Worm (Caenorhabditis elegans) whole organism, L1 larva: ENCODE results near the gene tba-4.
"Not testable (repeated sequence)": the region's sequence is repeated elsewhere in the genome, so short reads cannot be mapped to it uniquely, and the experiment has no call there.

Experiments used
- C16A3.4 ChIP-seq: fragments of 150-350 bp; optimal IDR thresholded peaks from 2 replicates; lab custom pipeline; 2014; ENCODE audit warnings: missing biosample characterization, missing genetic modification characterization
- F16B12.6 ChIP-seq: fragments of 150-350 bp; optimal IDR thresholded peaks from 2 replicates; lab custom pipeline; 2014; ENCODE audit warnings: missing biosample characterization, missing genetic modification characterization
- aha-1 ChIP-seq: fragments of 150-350 bp; optimal IDR thresholded peaks from 2 replicates; lab custom pipeline; 2014; ENCODE audit warnings: missing biosample characterization, missing genetic modification characterization
- ama-1 ChIP-seq: fragments of 150-350 bp; optimal IDR thresholded peaks from 2 replicates; lab custom pipeline; 2014
- blmp-1 ChIP-seq: fragments of 150-350 bp; optimal IDR thresholded peaks from 2 replicates; lab custom pipeline; 2014; ENCODE audit warnings: missing biosample characterization, missing genetic modification characterization
- ceh-8 ChIP-seq: fragments of 200-800 bp; sonication (Bioruptor generic); optimal IDR thresholded peaks from 2 replicates; lab custom pipeline; 2018; ENCODE audit warnings: mild to moderate bottlenecking, missing genetic modification characterization, moderate library complexity, missing compliant biosample characterization
- ceh-82 ChIP-seq, 3 experiments: fragments of 150-350 bp in 1 of 3; sonication (generic microtip) in 2 of 3; optimal IDR thresholded peaks; 2 replicates each; lab custom pipeline; 2014 to 2017; ENCODE audit warnings: missing biosample characterization in 3 of 3, missing genetic modification characterization in 3 of 3
- ceh-88 ChIP-seq: fragments of 200-800 bp; sonication (Bioruptor generic); IDR thresholded peaks from 2 replicates; pipeline ENCODE4 v1.3.6; 2022; ENCODE audit warnings: missing genetic modification characterization, missing compliant biosample characterization
- ceh-90 ChIP-seq: sonication (generic microtip); optimal IDR thresholded peaks from 2 replicates; lab custom pipeline; 2016; ENCODE audit warnings: missing genetic modification characterization, missing compliant biosample characterization
- ces-1 ChIP-seq: fragments of 150-350 bp; optimal IDR thresholded peaks from 2 replicates; lab custom pipeline; 2014; ENCODE audit warnings: missing biosample characterization, missing genetic modification reagents, missing genetic modification characterization
- dpl-1 ChIP-seq, 3 experiments: fragments of 150-350 bp in 2 of 3; sonication (generic microtip) in 1 of 3; optimal IDR thresholded peaks; 2 replicates each; lab custom pipeline; 2014 to 2017; ENCODE audit warnings: missing biosample characterization in 3 of 3, missing genetic modification characterization in 3 of 3, missing genetic modification reagents in 3 of 3
- efl-1 ChIP-seq, 4 experiments: fragments of 150-350 bp; optimal IDR thresholded peaks in 3 of 4; peaks in 1 of 4; 1 replicate in 1 of 4; 2 replicates in 3 of 4; lab custom pipeline; 2014; ENCODE audit warnings: missing biosample characterization in 2 of 4, missing genetic modification characterization in 2 of 4, missing genetic modification reagents in 2 of 4
- egl-27 ChIP-seq, 2 experiments: fragments of 150-350 bp in 1 of 2; sonication (generic microtip); optimal IDR thresholded peaks; 3 replicates each; lab custom pipeline; 2017 to 2018; ENCODE audit warnings: missing biosample characterization in 2 of 2, missing genetic modification characterization in 2 of 2, missing genetic modification reagents in 2 of 2
- elt-3 ChIP-seq, 6 experiments: fragments of 150-350 bp in 1 of 6; sonication (generic microtip); optimal IDR thresholded peaks; 2 replicates each; lab custom pipeline; 2017 to 2018; ENCODE audit warnings: missing biosample characterization in 6 of 6, missing genetic modification characterization in 6 of 6, inconsistent platforms in 1 of 6
- fkh-10 ChIP-seq: sonication (generic microtip); optimal IDR thresholded peaks from 2 replicates; lab custom pipeline; 2017; ENCODE audit warnings: missing biosample characterization, missing genetic modification reagents, missing genetic modification characterization
- fos-1 ChIP-seq: fragments of 150-350 bp; optimal IDR thresholded peaks from 2 replicates; lab custom pipeline; 2014; ENCODE audit warnings: missing biosample characterization, missing genetic modification characterization
- hlh-17 ChIP-seq: fragments of 200-800 bp; sonication (Bioruptor generic); optimal IDR thresholded peaks from 2 replicates; lab custom pipeline; 2018; ENCODE audit warnings: missing genetic modification characterization, mild to moderate bottlenecking, missing compliant biosample characterization, moderate library complexity, borderline replicate concordance
- hlh-4 ChIP-seq: sonication (generic microtip); optimal IDR thresholded peaks from 2 replicates; lab custom pipeline; 2016; ENCODE audit warnings: mild to moderate bottlenecking, missing genetic modification characterization, missing compliant biosample characterization
- hpl-2 ChIP-seq: fragments of 150-350 bp; optimal IDR thresholded peaks from 2 replicates; lab custom pipeline; 2014; ENCODE audit warnings: missing biosample characterization, missing genetic modification reagents, missing genetic modification characterization
- jun-1 ChIP-seq: fragments of 150-350 bp; optimal IDR thresholded peaks from 2 replicates; lab custom pipeline; 2014; ENCODE audit warnings: missing biosample characterization, missing genetic modification reagents, missing genetic modification characterization
- lin-13 ChIP-seq: fragments of 150-350 bp; optimal IDR thresholded peaks from 2 replicates; lab custom pipeline; 2014; ENCODE audit warnings: missing biosample characterization, missing genetic modification reagents, missing genetic modification characterization
- lin-39 ChIP-seq: fragments of 150-350 bp; optimal IDR thresholded peaks from 2 replicates; lab custom pipeline; 2014; ENCODE audit warnings: missing biosample characterization, missing genetic modification reagents, missing genetic modification characterization
- lsy-2 ChIP-seq, 2 experiments: fragments of 150-350 bp; optimal IDR thresholded peaks; 2 replicates each; lab custom pipeline; 2014; ENCODE audit warnings: missing biosample characterization in 2 of 2, missing genetic modification characterization in 2 of 2
- mdl-1 ChIP-seq, 2 experiments: fragments of 150-350 bp; optimal IDR thresholded peaks; 2 replicates each; lab custom pipeline; 2014 to 2017; ENCODE audit warnings: missing biosample characterization in 2 of 2, missing genetic modification characterization in 2 of 2, inconsistent platforms in 1 of 2
- mef-2 ChIP-seq: fragments of 150-350 bp; optimal IDR thresholded peaks from 2 replicates; lab custom pipeline; 2014; ENCODE audit warnings: missing biosample characterization, missing genetic modification characterization
- mep-1 ChIP-seq: fragments of 150-350 bp; optimal IDR thresholded peaks from 2 replicates; lab custom pipeline; 2014; ENCODE audit warnings: missing biosample characterization, missing genetic modification characterization
- nhr-19 ChIP-seq: fragments of 200-800 bp; sonication (Bioruptor generic); conservative IDR thresholded peaks from 2 replicates; pipeline ENCODE4 v1.3.6; 2022; ENCODE audit warnings: missing genetic modification characterization, missing compliant biosample characterization
- nhr-20 ChIP-seq: sonication (generic microtip); optimal IDR thresholded peaks from 2 replicates; lab custom pipeline; 2016; ENCODE audit warnings: mild to moderate bottlenecking, missing genetic modification characterization, missing compliant biosample characterization
- nhr-237 ChIP-seq: fragments of 150-350 bp; optimal IDR thresholded peaks from 2 replicates; lab custom pipeline; 2014; ENCODE audit warnings: missing biosample characterization, missing genetic modification characterization
- nhr-71 ChIP-seq: sonication (generic microtip); optimal IDR thresholded peaks from 2 replicates; lab custom pipeline; 2016; ENCODE audit warnings: mild to moderate bottlenecking, missing genetic modification characterization, moderate library complexity, missing compliant biosample characterization
- nhr-84 ChIP-seq: sonication (generic microtip); optimal IDR thresholded peaks from 2 replicates; lab custom pipeline; 2017; ENCODE audit warnings: missing biosample characterization, missing genetic modification characterization
- nhr-85 ChIP-seq: sonication (generic microtip); peaks from one replicate; lab custom pipeline; 2016; ENCODE audit warnings: missing genetic modification characterization, inconsistent platforms, missing compliant biosample characterization
- pag-3 ChIP-seq: sonication (generic microtip); optimal IDR thresholded peaks from 2 replicates; lab custom pipeline; 2017; ENCODE audit warnings: missing genetic modification characterization, mild to moderate bottlenecking, missing compliant biosample characterization, antibody characterized with exemption, borderline replicate concordance; ENCODE audit not compliant: insufficient read depth
- pax-3 ChIP-seq: fragments of 200-800 bp; sonication (Bioruptor generic); optimal IDR thresholded peaks from 2 replicates; lab custom pipeline; 2018; ENCODE audit warnings: mild to moderate bottlenecking, missing genetic modification characterization, moderate library complexity, missing compliant biosample characterization
- pqm-1 ChIP-seq: sonication (generic microtip); optimal IDR thresholded peaks from 3 replicates; lab custom pipeline; 2017; ENCODE audit warnings: missing biosample characterization, missing genetic modification characterization
- rnt-1 ChIP-seq: sonication (generic microtip); optimal IDR thresholded peaks from 2 replicates; lab custom pipeline; 2016; ENCODE audit warnings: mild to moderate bottlenecking, missing genetic modification characterization, moderate library complexity, missing compliant biosample characterization
- snpc-4 ChIP-seq: fragments of 150-350 bp; optimal IDR thresholded peaks from 2 replicates; lab custom pipeline; 2014; ENCODE audit warnings: missing biosample characterization, missing genetic modification characterization
- snu-23 ChIP-seq: sonication (generic microtip); optimal IDR thresholded peaks from 2 replicates; lab custom pipeline; 2016; ENCODE audit warnings: missing genetic modification characterization, missing compliant biosample characterization
- sox-4 ChIP-seq: sonication (generic microtip); optimal IDR thresholded peaks from 2 replicates; lab custom pipeline; 2016; ENCODE audit warnings: missing genetic modification characterization, missing compliant biosample characterization
- sptf-1 ChIP-seq: fragments of 150-350 bp; optimal IDR thresholded peaks from 2 replicates; lab custom pipeline; 2014; ENCODE audit warnings: missing biosample characterization, missing genetic modification characterization
- tlp-1 ChIP-seq: fragments of 150-350 bp; optimal IDR thresholded peaks from 2 replicates; lab custom pipeline; 2014; ENCODE audit warnings: missing biosample characterization, missing genetic modification characterization
- unc-130 ChIP-seq: fragments of 150-350 bp; optimal IDR thresholded peaks from 2 replicates; lab custom pipeline; 2017; ENCODE audit warnings: missing biosample characterization, missing genetic modification characterization, inconsistent platforms
- unc-30 ChIP-seq: sonication (generic microtip); optimal IDR thresholded peaks from 2 replicates; lab custom pipeline; 2017; ENCODE audit warnings: missing biosample characterization, missing genetic modification characterization
- xbp-1 ChIP-seq: sonication (generic microtip); optimal IDR thresholded peaks from 2 replicates; lab custom pipeline; 2016; ENCODE audit warnings: missing genetic modification characterization, missing compliant biosample characterization
- ztf-4 ChIP-seq: fragments of 150-350 bp; optimal IDR thresholded peaks from 2 replicates; lab custom pipeline; 2014; ENCODE audit warnings: missing biosample characterization, missing genetic modification characterization

The tba-4 gene

ce11 chrII:10917174-10917573 lies 1.3 kb upstream of the tba-4 start, which contains the start of gene F44F4.10:
Gene F44F4.10, minus strand, starts transcription at chrII:10917274.
- TF ChIP-seq mef-2, result no peak
- TF ChIP-seq nhr-19 (GFP tag; lab: Robert Waterston, UW), result no peak
- no peak for TF ChIP-seq sox-4 (tag; lab: Kevin White, UChicago)
- TF ChIP-seq nhr-20, result no peak
- no peak for TF ChIP-seq ama-1 (lab: Kevin White, UChicago)
- no peak for TF ChIP-seq tlp-1 (tag; lab: Kevin White, UChicago)
- TF ChIP-seq xbp-1 (tag; lab: Kevin White, UChicago), result no peak
- TF ChIP-seq pax-3 (tag; lab: Kevin White, UChicago), result no peak
- TF ChIP-seq hpl-2 (GFP tag; lab: Kevin White, UChicago), result no peak

- not testable (repeated sequence) for TF ChIP-seq nhr-19 (GFP tag; lab: Robert Waterston, UW); nhr-71 (tag; lab: Kevin White, UChicago); jun-1 (tag; lab: Kevin White, UChicago)
- TF ChIP-seq, all 84 proteins: peak for 0; not testable (repeated sequence) for 84
These were observed 4.4 kb downstream of the tba-4 start, which contains the start of gene Y19D2B.1 for ce11 chrII:10922874-10923273. Gene Y19D2B.1, minus strand, starts transcription at chrII:10922974.

- TF ChIP-seq nhr-19 (GFP tag; lab: Robert Waterston, UW) (no peak), pax-3 (tag; lab: Kevin White, UChicago) (no peak), hlh-4 (tag; lab: Kevin White, UChicago) (no peak), snpc-4 (no peak), elt-3 (tag; optimal IDR thresholded peaks at IDR 0.05; lab: Kevin White, UChicago) (no peak), nhr-20 (no peak), rnt-1 (tag; lab: Kevin White, UChicago) (no peak), unc-130 (tag; lab: Kevin White, UChicago) (no peak)
- TF ChIP-seq, all 84 proteins: peak for 0
These were observed 5.4 kb downstream of the tba-4 start, which contains the start of gene Y19D2B.2 for ce11 chrII:10923948-10924347. Gene Y19D2B.2, plus strand, starts transcription at chrII:10924248.

- TF ChIP-seq blmp-1, result peak; percentile 8
- TF ChIP-seq ceh-90, result no peak
- no peak for TF ChIP-seq rnt-1 (tag; lab: Kevin White, UChicago)
- no peak for TF ChIP-seq lsy-2 (tag; optimal IDR thresholded peaks at IDR 0.05; lab: Kevin White, UChicago)
- TF ChIP-seq lin-13 (GFP tag; lab: Kevin White, UChicago), result no peak
- TF ChIP-seq unc-30 (tag; lab: Kevin White, UChicago), result no peak
- TF ChIP-seq ztf-4, result no peak
- TF ChIP-seq tlp-1 (tag; lab: Kevin White, UChicago), result no peak
- TF ChIP-seq aha-1, result no peak
- TF ChIP-seq F16B12.6 (tag; lab: Kevin White, UChicago), result no peak
- TF ChIP-seq efl-1 (optimal IDR thresholded peaks at IDR 0.05; lab: Kevin White, UChicago), result no peak
- no peak for TF ChIP-seq efl-1 (GFP tag; optimal IDR thresholded peaks at IDR 0.05 in 1 of 2; lab: Kevin White, UChicago)
- TF ChIP-seq fkh-10 (GFP tag; lab: Kevin White, UChicago), result no peak
- no peak for TF ChIP-seq ces-1
- no peak for TF ChIP-seq mdl-1 (tag; optimal IDR thresholded peaks at IDR 0.05; lab: Kevin White, UChicago)
- TF ChIP-seq ceh-82 (tag; optimal IDR thresholded peaks at IDR 0.05; lab: Kevin White, UChicago), result no peak
- no peak for TF ChIP-seq sptf-1 (tag; lab: Kevin White, UChicago)
- TF ChIP-seq ceh-8 (GFP tag; lab: Kevin White, UChicago), result no peak
- no peak for TF ChIP-seq egl-27 (tag; optimal IDR thresholded peaks at IDR 0.05; lab: Kevin White, UChicago)
- peak; percentile 45 for TF ChIP-seq nhr-20
- no peak for TF ChIP-seq fos-1 (tag; lab: Kevin White, UChicago)
- no peak for TF ChIP-seq hlh-17
- TF ChIP-seq nhr-85, result no peak
- no peak for TF ChIP-seq nhr-237
- no peak for TF ChIP-seq dpl-1 (GFP tag; optimal IDR thresholded peaks at IDR 0.05; lab: Kevin White, UChicago)
- peak; percentile 8 for TF ChIP-seq snu-23 (GFP tag; lab: Kevin White, UChicago)
- no peak for TF ChIP-seq mef-2
- no peak for TF ChIP-seq ceh-88 (GFP tag; lab: Robert Waterston, UW)
- no peak for TF ChIP-seq pag-3
- TF ChIP-seq jun-1 (tag; lab: Kevin White, UChicago), result no peak
- no peak for TF ChIP-seq sox-4 (tag; lab: Kevin White, UChicago)
- TF ChIP-seq lin-39 (tag; lab: Kevin White, UChicago), result no peak
- no peak for TF ChIP-seq mep-1 (tag; lab: Kevin White, UChicago)
- TF ChIP-seq pqm-1, result no peak
- no peak for TF ChIP-seq snpc-4
- TF ChIP-seq nhr-84 (tag; lab: Kevin White, UChicago), result no peak
- no peak for TF ChIP-seq C16A3.4 (tag; lab: Kevin White, UChicago)
These were observed 6.2 kb downstream of the tba-4 start for ce11 chrII:10924669-10925068.
